Worm (Caenorhabditis elegans) whole organism, late embryonic: Measurements from ENCODE around the gene R07E5.7.

Experiments used
- Y22D7AL.16 ChIP-seq: sonication (generic microtip); optimal IDR thresholded peaks from 2 replicates; lab custom pipeline; 2016; ENCODE audit warnings: missing genetic modification characterization, missing compliant biosample characterization
- ama-1 ChIP-seq: fragments of 150-350 bp; optimal IDR thresholded peaks from 2 replicates; lab custom pipeline; 2014
- ceh-2 ChIP-seq: sonication (generic microtip); optimal IDR thresholded peaks from 2 replicates; lab custom pipeline; 2016; ENCODE audit warnings: missing genotype, missing genetic modification characterization, missing compliant biosample characterization
- ceh-24 ChIP-seq: sonication (generic microtip); optimal IDR thresholded peaks from 2 replicates; lab custom pipeline; 2016; ENCODE audit warnings: mild to moderate bottlenecking, missing genetic modification characterization, missing compliant biosample characterization
- ceh-6 ChIP-seq: fragments of 200-800 bp; sonication (Bioruptor generic); optimal IDR thresholded peaks from 2 replicates; lab custom pipeline; 2018; ENCODE audit warnings: mild to moderate bottlenecking, missing genetic modification characterization, missing compliant biosample characterization
- ceh-9 ChIP-seq: sonication (generic microtip); optimal IDR thresholded peaks from 2 replicates; lab custom pipeline; 2016; ENCODE audit warnings: mild to moderate bottlenecking, missing genetic modification characterization, inconsistent platforms, missing compliant biosample characterization
- dve-1 ChIP-seq: sonication (generic microtip); optimal IDR thresholded peaks from 2 replicates; lab custom pipeline; 2017; ENCODE audit warnings: antibody characterized with exemption, mild to moderate bottlenecking, missing genetic modification characterization, missing compliant biosample characterization
- elt-2 ChIP-seq: sonication (generic microtip); optimal IDR thresholded peaks from 2 replicates; lab custom pipeline; 2016; ENCODE audit warnings: missing genetic modification reagents, missing genetic modification characterization, missing compliant biosample characterization
- fkh-10 ChIP-seq: fragments of 150-350 bp; optimal IDR thresholded peaks from 2 replicates; lab custom pipeline; 2014; ENCODE audit warnings: missing biosample characterization, missing genetic modification reagents, missing genetic modification characterization
- madf-2 ChIP-seq: sonication (generic microtip); optimal IDR thresholded peaks from 2 replicates; lab custom pipeline; 2017; ENCODE audit warnings: missing genetic modification characterization, missing compliant biosample characterization
- nhr-11 ChIP-seq: fragments of 150-350 bp; optimal IDR thresholded peaks from 2 replicates; lab custom pipeline; 2014; ENCODE audit warnings: missing biosample characterization, missing genetic modification characterization
- pqm-1 ChIP-seq: sonication (generic microtip); optimal IDR thresholded peaks from 2 replicates; lab custom pipeline; 2016; ENCODE audit warnings: missing genetic modification characterization, missing compliant biosample characterization
- sox-4 ChIP-seq: sonication (generic microtip); optimal IDR thresholded peaks from 2 replicates; lab custom pipeline; 2017; ENCODE audit warnings: mild to moderate bottlenecking, missing genetic modification characterization, inconsistent platforms, missing compliant biosample characterization
- syd-9 ChIP-seq: sonication (generic microtip); optimal IDR thresholded peaks from 2 replicates; lab custom pipeline; 2016; ENCODE audit warnings: mild to moderate bottlenecking, missing genetic modification characterization, moderate library complexity, missing compliant biosample characterization

- TF ChIP-seq ceh-24 (tag; lab: Kevin White, UChicago): no peak
- no peak for TF ChIP-seq pqm-1 (tag; lab: Kevin White, UChicago)
- TF ChIP-seq ama-1 (lab: Kevin White, UChicago): no peak
- TF ChIP-seq dve-1 (tag; lab: Kevin White, UChicago): no peak
- no peak for TF ChIP-seq ceh-2
- TF ChIP-seq ceh-9 (tag; lab: Kevin White, UChicago): no peak
- TF ChIP-seq Y22D7AL.16 (tag; lab: Kevin White, UChicago): no peak
- no peak for TF ChIP-seq fkh-10 (GFP tag; lab: Kevin White, UChicago)
- no peak for TF ChIP-seq ceh-6 (GFP tag; lab: Kevin White, UChicago)
- TF ChIP-seq syd-9 (tag; lab: Kevin White, UChicago): no peak
- no peak for TF ChIP-seq nhr-11 (tag; lab: Kevin White, UChicago)
- no peak for TF ChIP-seq elt-2 (tag; lab: Kevin White, UChicago)
- no peak for TF ChIP-seq sox-4 (tag; lab: Kevin White, UChicago)
- TF ChIP-seq madf-2: no peak
These were observed 39.2 kb downstream of the R07E5.7 start, which contains the start of gene B0284.3 for ce11 chrIII:4379717-4380116.
